Fruit fly (Drosophila melanogaster) whole organism, embryonic: ENCODE measurements around the gene Elp3.

ENCODE experiments used
- Bgb ChIP-seq: fragments of 200-800 bp; sonication (Bioruptor generic); IDR thresholded peaks from 2 replicates; pipeline ENCODE4 v1.3.6; 2022; ENCODE audit warnings: missing biosample characterization, missing genetic modification characterization; ENCODE audit not compliant: partially characterized antibody
- CG10267 ChIP-seq: fragments of 200-800 bp; sonication (Bioruptor generic); optimal IDR thresholded peaks from 2 replicates; lab custom pipeline; 2018; ENCODE audit warnings: missing biosample characterization, mild to moderate bottlenecking, missing genetic modification characterization, moderate library complexity
- CG11085 ChIP-seq: fragments of 200-800 bp; sonication (Bioruptor generic); IDR thresholded peaks from 2 replicates; pipeline ENCODE4 v1.3.6; 2022; ENCODE audit warnings: missing biosample characterization, missing genetic modification characterization
- CG12299 ChIP-seq: fragments of 200-800 bp; sonication (Bioruptor generic); optimal IDR thresholded peaks from 2 replicates; lab custom pipeline; 2018; ENCODE audit warnings: missing biosample characterization, mild to moderate bottlenecking, missing genetic modification characterization
- CG13123 ChIP-seq: fragments of 200-800 bp; sonication (Bioruptor generic); optimal IDR thresholded peaks from 2 replicates; lab custom pipeline; 2016; ENCODE audit warnings: missing biosample characterization, missing genetic modification characterization
- CG1529 ChIP-seq: fragments of 200-800 bp; sonication (Bioruptor generic); optimal IDR thresholded peaks from 3 replicates; lab custom pipeline; 2018; ENCODE audit warnings: missing biosample characterization, missing genetic modification characterization
- CG17359 ChIP-seq: fragments of 200-800 bp; sonication (Bioruptor generic); optimal IDR thresholded peaks from 3 replicates; lab custom pipeline; 2018; ENCODE audit warnings: missing biosample characterization, mild to moderate bottlenecking, missing genetic modification characterization, moderate library complexity
- CG17829 ChIP-seq: fragments of 200-800 bp; optimal IDR thresholded peaks from 2 replicates; lab custom pipeline; 2019; ENCODE audit warnings: missing biosample characterization, mild to moderate bottlenecking, missing genetic modification characterization, moderate library complexity
- CG18262 ChIP-seq: fragments of 200-800 bp; optimal IDR thresholded peaks from 3 replicates; lab custom pipeline; 2019; ENCODE audit warnings: missing biosample characterization, mild to moderate bottlenecking, missing genetic modification characterization, moderate library complexity
- CG18599 ChIP-seq: fragments of 200-800 bp; sonication (Bioruptor generic); optimal IDR thresholded peaks from 3 replicates; lab custom pipeline; 2017; ENCODE audit warnings: missing biosample characterization, missing genetic modification characterization, mild to moderate bottlenecking, moderate library complexity, missing genetic modification reagents
- CG2116 ChIP-seq: fragments of 200-800 bp; sonication (Bioruptor generic); optimal IDR thresholded peaks from 3 replicates; lab custom pipeline; 2018; ENCODE audit warnings: missing biosample characterization, mild to moderate bottlenecking, missing genetic modification characterization
- CG31388 ChIP-seq: fragments of 200-800 bp; sonication (Bioruptor generic); optimal IDR thresholded peaks from 2 replicates; lab custom pipeline; 2016; ENCODE audit warnings: missing biosample characterization, missing genetic modification characterization
- CG34224 ChIP-seq: fragments of 200-800 bp; sonication (Bioruptor generic); IDR thresholded peaks from 3 replicates; pipeline ENCODE4 v1.3.6; 2022; ENCODE audit warnings: missing biosample characterization, missing genetic modification characterization; ENCODE audit not compliant: partially characterized antibody
- CG5245 ChIP-seq: fragments of 200-800 bp; sonication (Bioruptor generic); optimal IDR thresholded peaks from 3 replicates; lab custom pipeline; 2016; ENCODE audit warnings: missing biosample characterization, missing genetic modification characterization
- CG6254 ChIP-seq: fragments of 200-800 bp; sonication (Bioruptor generic); optimal IDR thresholded peaks from 3 replicates; lab custom pipeline; 2017; ENCODE audit warnings: mild to moderate bottlenecking, missing biosample characterization, missing genetic modification reagents, missing genetic modification characterization
- CG7556 ChIP-seq: fragments of 200-800 bp; sonication (Bioruptor generic); optimal IDR thresholded peaks from 2 replicates; lab custom pipeline; 2017; ENCODE audit warnings: missing biosample characterization, mild to moderate bottlenecking, missing genetic modification characterization
- CG7987 ChIP-seq: fragments of 200-800 bp; sonication (Bioruptor generic); optimal IDR thresholded peaks from 2 replicates; lab custom pipeline; 2018; ENCODE audit warnings: missing biosample characterization, mild to moderate bottlenecking, missing genetic modification characterization, moderate library complexity
- CG8359 ChIP-seq: fragments of 200-800 bp; sonication (Bioruptor generic); optimal IDR thresholded peaks from 2 replicates; lab custom pipeline; 2017; ENCODE audit warnings: missing biosample characterization, mild to moderate bottlenecking, missing genetic modification characterization, borderline replicate concordance
- CG9797 ChIP-seq: fragments of 200-800 bp; sonication (Bioruptor generic); optimal IDR thresholded peaks from 3 replicates; lab custom pipeline; 2018; ENCODE audit warnings: missing biosample characterization, mild to moderate bottlenecking, missing genetic modification characterization
- CrebB ChIP-seq: fragments of 200-800 bp; sonication (Bioruptor generic); optimal IDR thresholded peaks from 3 replicates; lab custom pipeline; 2018; ENCODE audit warnings: missing biosample characterization, mild to moderate bottlenecking, missing genetic modification characterization
- Dek ChIP-seq: fragments of 200-800 bp; sonication (Bioruptor generic); optimal IDR thresholded peaks from 3 replicates; lab custom pipeline; 2019; ENCODE audit warnings: missing biosample characterization, mild to moderate bottlenecking, missing genetic modification characterization, moderate library complexity
- Dip3 ChIP-seq: fragments of 200-800 bp; sonication (Bioruptor generic); optimal IDR thresholded peaks from 3 replicates; lab custom pipeline; 2016; ENCODE audit warnings: missing biosample characterization, missing genetic modification characterization
- Dll ChIP-seq: fragments of 200-800 bp; sonication (Bioruptor generic); IDR thresholded peaks from 4 replicates; pipeline ENCODE4 v1.3.6; 2022; ENCODE audit warnings: missing biosample characterization, missing genetic modification characterization; ENCODE audit not compliant: partially characterized antibody
- E2f2 ChIP-seq: fragments of 200-800 bp; sonication (Bioruptor generic); IDR thresholded peaks from 2 replicates; pipeline ENCODE4 v1.3.6; 2022; ENCODE audit warnings: missing biosample characterization, missing genetic modification characterization
- Gug ChIP-seq: fragments of 200-800 bp; sonication (Bioruptor generic); IDR thresholded peaks from 4 replicates; pipeline ENCODE4 v1.3.6; 2022; ENCODE audit warnings: missing biosample characterization, missing genetic modification characterization
- HLH4C ChIP-seq: fragments of 200-800 bp; sonication (Bioruptor generic); IDR thresholded peaks from 3 replicates; pipeline ENCODE4 v1.3.6; 2022; ENCODE audit warnings: missing biosample characterization, missing genetic modification characterization; ENCODE audit not compliant: partially characterized antibody
- HmgZ ChIP-seq: fragments of 200-800 bp; sonication (Bioruptor generic); optimal IDR thresholded peaks from 2 replicates; lab custom pipeline; 2018; ENCODE audit warnings: missing biosample characterization, mild to moderate bottlenecking, missing genetic modification characterization
- NfI ChIP-seq: fragments of 200-800 bp; sonication (Bioruptor generic); optimal IDR thresholded peaks from 3 replicates; lab custom pipeline; 2018; ENCODE audit warnings: missing biosample characterization, mild to moderate bottlenecking, missing genetic modification characterization, moderate library complexity
- ac ChIP-seq: fragments of 200-800 bp; sonication (Bioruptor generic); optimal IDR thresholded peaks from 3 replicates; lab custom pipeline; 2017; ENCODE audit warnings: missing biosample characterization, mild to moderate bottlenecking, missing genetic modification characterization
- bbx ChIP-seq: fragments of 200-800 bp; sonication (Bioruptor generic); IDR thresholded peaks from 2 replicates; pipeline ENCODE4 v1.3.6; 2022; ENCODE audit warnings: missing biosample characterization, missing genetic modification characterization; ENCODE audit not compliant: partially characterized antibody
- bsh ChIP-seq, 2 experiments: fragments of 200-800 bp; sonication (Bioruptor generic); optimal IDR thresholded peaks; 2 replicates each; lab custom pipeline; 2017 to 2018; ENCODE audit warnings: mild to moderate bottlenecking in 2 of 2, missing biosample characterization in 2 of 2, missing genetic modification characterization in 2 of 2, moderate library complexity in 1 of 2
- chinmo ChIP-seq: fragments of 200-800 bp; sonication (Bioruptor generic); IDR thresholded peaks from 4 replicates; pipeline ENCODE4 v1.3.6; 2022; ENCODE audit warnings: missing biosample characterization, missing genetic modification characterization; ENCODE audit not compliant: partially characterized antibody
- fru ChIP-seq: fragments of >200 bp; optimal IDR thresholded peaks from 2 replicates; lab custom pipeline; 2017
- fu2 ChIP-seq: fragments of 200-800 bp; sonication (Bioruptor generic); optimal IDR thresholded peaks from 2 replicates; lab custom pipeline; 2016; ENCODE audit warnings: missing biosample characterization, missing genetic modification characterization
- hth ChIP-seq: fragments of >200 bp; optimal IDR thresholded peaks from 2 replicates; lab custom pipeline; 2017; ENCODE audit warnings: inconsistent platforms
- knrl ChIP-seq: fragments of 200-800 bp; sonication (Bioruptor generic); IDR thresholded peaks from 3 replicates; pipeline ENCODE4 v1.3.6; 2022; ENCODE audit warnings: missing biosample characterization, missing genetic modification characterization; ENCODE audit not compliant: partially characterized antibody
- nmo ChIP-seq: fragments of 200-800 bp; sonication (Bioruptor generic); optimal IDR thresholded peaks from 2 replicates; lab custom pipeline; 2018; ENCODE audit warnings: missing biosample characterization, mild to moderate bottlenecking, missing genetic modification characterization, moderate library complexity
- onecut ChIP-seq: fragments of 200-800 bp; sonication (Bioruptor generic); IDR thresholded peaks from 2 replicates; pipeline ENCODE4 v1.3.6; 2022; ENCODE audit warnings: missing biosample characterization, missing genetic modification characterization
- pan ChIP-seq, 4 experiments: fragments of >200 bp in 3 of 4; fragments of 200-800 bp in 1 of 4; sonication (Bioruptor generic) in 1 of 4; optimal IDR thresholded peaks in 3 of 4; IDR thresholded peaks in 1 of 4; 2 replicates each; pipeline versions ENCODE4 v1.3.6 to Lab custom; 2017 to 2022; ENCODE audit warnings: missing biosample characterization in 2 of 4, missing genetic modification characterization in 2 of 4, mixed read lengths in 1 of 4
- pzg ChIP-seq: fragments of 200-800 bp; sonication (Bioruptor generic); optimal IDR thresholded peaks from 3 replicates; lab custom pipeline; 2018; ENCODE audit warnings: missing biosample characterization, mild to moderate bottlenecking, missing genetic modification characterization, moderate library complexity
- salm ChIP-seq: fragments of 200-800 bp; sonication (Bioruptor generic); optimal IDR thresholded peaks from 2 replicates; lab custom pipeline; 2018; ENCODE audit warnings: missing biosample characterization, mild to moderate bottlenecking, missing genetic modification characterization
- sc ChIP-seq, 3 experiments: fragments of >200 bp in 2 of 3; fragments of 200-800 bp in 1 of 3; sonication (Bioruptor generic) in 1 of 3; optimal IDR thresholded peaks; 2 replicates in 2 of 3; 3 replicates in 1 of 3; lab custom pipeline; 2017; ENCODE audit warnings: mild to moderate bottlenecking in 1 of 3, missing biosample characterization in 1 of 3, missing genetic modification characterization in 1 of 3, missing genetic modification reagents in 1 of 3
- stc ChIP-seq: fragments of 200-800 bp; sonication (Bioruptor generic); IDR thresholded peaks from 2 replicates; pipeline ENCODE4 v1.3.6; 2022; ENCODE audit warnings: missing biosample characterization, missing genetic modification characterization
- tgo ChIP-seq: fragments of 200-800 bp; sonication (Bioruptor generic); IDR thresholded peaks from 3 replicates; pipeline ENCODE4 v1.3.6; 2022; ENCODE audit warnings: missing biosample characterization, missing genetic modification characterization
- toy ChIP-seq: fragments of 200-800 bp; sonication (Bioruptor generic); IDR thresholded peaks from 2 replicates; pipeline ENCODE4 v1.3.6; 2022; ENCODE audit warnings: missing biosample characterization, missing genetic modification characterization
- trem ChIP-seq: fragments of 200-800 bp; optimal IDR thresholded peaks from 3 replicates; lab custom pipeline; 2019; ENCODE audit warnings: missing biosample characterization, mild to moderate bottlenecking, missing genetic modification characterization, moderate library complexity
- unpg ChIP-seq: fragments of 200-800 bp; sonication (Bioruptor generic); optimal IDR thresholded peaks from 3 replicates; lab custom pipeline; 2018; ENCODE audit warnings: missing biosample characterization, mild to moderate bottlenecking, missing genetic modification characterization, moderate library complexity
- vnd ChIP-seq: fragments of 200-800 bp; sonication (Bioruptor generic); IDR thresholded peaks from 3 replicates; pipeline ENCODE4 v1.3.6; 2022; ENCODE audit warnings: missing biosample characterization, missing genetic modification characterization; ENCODE audit not compliant: partially characterized antibody

The Elp3 gene

dm6 chr2L:4463323-4463722 is 18.8 kb downstream of the Elp3 start, which contains the start of the genes CG15443 and Paris (continued):
- TF ChIP-seq chinmo (GFP tag; lab: Robert Waterston, UW) = peak; percentile 90
- TF ChIP-seq CG31388 (GFP tag; lab: Kevin White, UChicago) = no peak
- no peak for TF ChIP-seq CG8359 (GFP tag; lab: Kevin White, UChicago)
- peak; percentile 21 for TF ChIP-seq nmo (GFP tag; lab: Kevin White, UChicago)
- no peak for TF ChIP-seq CG13123 (GFP tag; lab: Kevin White, UChicago)
- TF ChIP-seq NfI (GFP tag; lab: Kevin White, UChicago) = peak; percentile 16
- TF ChIP-seq CG18599 = no peak
- peak; percentile 28 for TF ChIP-seq CG17359 (tag; lab: Kevin White, UChicago)
- TF ChIP-seq sc (optimal IDR thresholded peaks at IDR 0.05; lab: Kevin White, UChicago) = no peak
- no peak for TF ChIP-seq sc (GFP tag; optimal IDR thresholded peaks at IDR 0.05; lab: Kevin White, UChicago)
- no peak for TF ChIP-seq Gug (GFP tag; lab: Robert Waterston, UW)
- TF ChIP-seq E2f2 = peak; percentile 86
- no peak for TF ChIP-seq Dek
- no peak for TF ChIP-seq pan (optimal IDR thresholded peaks at IDR 0.05; lab: Kevin White, UChicago)
- no peak for TF ChIP-seq pan (GFP tag; optimal IDR thresholded peaks at IDR 0.05 in 1 of 2, IDR thresholded peaks at IDR 0.05 in 1 of 2)
- no peak for TF ChIP-seq salm (tag; lab: Kevin White, UChicago)
- TF ChIP-seq CG1529 (GFP tag; lab: Kevin White, UChicago) = no peak
- TF ChIP-seq Bgb (GFP tag; lab: Robert Waterston, UW) = peak; percentile 86
- no peak for TF ChIP-seq fu2
- no peak for TF ChIP-seq CG12299
- TF ChIP-seq CG17829 (tag; lab: Kevin White, UChicago) = peak; percentile 19
- TF ChIP-seq vnd (GFP tag; lab: Robert Waterston, UW) = peak; percentile 90
- peak; percentile 61 for TF ChIP-seq pzg (GFP tag; lab: Kevin White, UChicago)
- no peak for TF ChIP-seq ac (GFP tag; lab: Kevin White, UChicago)
- peak; percentile 68; the same call in 2 of the 3 replicates for TF ChIP-seq knrl (GFP tag; lab: Robert Waterston, UW)
- TF ChIP-seq fru (lab: Kevin White, UChicago) = no peak
- TF ChIP-seq hth (lab: Kevin White, UChicago) = no peak
- peak; percentile 100 for TF ChIP-seq CG6254 (GFP tag; lab: Kevin White, UChicago)
- peak; percentile 7 for TF ChIP-seq CG18262
- no peak for TF ChIP-seq CG11085 (GFP tag; lab: Robert Waterston, UW)
- TF ChIP-seq toy (GFP tag; lab: Robert Waterston, UW) = no peak

dm6 chr2L:4464946-4465345 is 20.4 kb downstream of the Elp3 start, which contains the start of gene FIG4:
Gene FIG4 (plus strand): TSS chr2L:4465174.
- TF ChIP-seq trem (tag; lab: Kevin White, UChicago) = no peak
- peak; percentile 39 for TF ChIP-seq CG6254 (GFP tag; lab: Kevin White, UChicago)
- TF ChIP-seq CG2116 (GFP tag; lab: Kevin White, UChicago) = peak; percentile 13
- TF ChIP-seq HmgZ (tag; lab: Kevin White, UChicago) = no peak
- TF ChIP-seq CG10267 = peak; percentile 35
- peak; percentile 60; the same call in 2 of the 3 replicates for TF ChIP-seq HLH4C (GFP tag; lab: Robert Waterston, UW)
- TF ChIP-seq Dip3 (GFP tag; lab: Kevin White, UChicago) = no peak
- TF ChIP-seq CG5245 = no peak
- no peak for TF ChIP-seq unpg
- TF ChIP-seq onecut (GFP tag; lab: Robert Waterston, UW) = no peak
- peak; percentile 92 for TF ChIP-seq Dll (GFP tag; lab: Robert Waterston, UW)
- TF ChIP-seq pzg (GFP tag; lab: Kevin White, UChicago) = peak; percentile 23
- TF ChIP-seq stc (GFP tag; lab: Robert Waterston, UW) = no peak
- peak; percentile 58; the same call in 1 of the 4 replicates for TF ChIP-seq chinmo (GFP tag; lab: Robert Waterston, UW)
- TF ChIP-seq bbx = peak; percentile 65; the same call in 1 of the 2 replicates
- no peak for TF ChIP-seq CG17829 (tag; lab: Kevin White, UChicago)
- no peak for TF ChIP-seq CG7987 (GFP tag; lab: Kevin White, UChicago)
- peak; percentile 4 for TF ChIP-seq CrebB (tag; lab: Kevin White, UChicago)
- TF ChIP-seq tgo (GFP tag; lab: Robert Waterston, UW) = no peak
- TF ChIP-seq CG7556 (GFP tag; lab: Kevin White, UChicago) = no peak
- TF ChIP-seq bsh (GFP tag; optimal IDR thresholded peaks at IDR 0.05; lab: Kevin White, UChicago) = no peak
- TF ChIP-seq CG34224 = peak; percentile 87
- TF ChIP-seq CG9797 (GFP tag; lab: Kevin White, UChicago) = no peak
